Worm (Caenorhabditis elegans) whole organism, mixed stage, embryonic: ENCODE measurements around the gene EGAP9.3.

ENCODE experiments used
- lin-32 ChIP-seq: fragments of 200-800 bp; sonication (Bioruptor generic); optimal IDR thresholded peaks from 2 replicates; lab custom pipeline; 2018; ENCODE audit warnings: mild to moderate bottlenecking, missing genetic modification characterization, missing compliant biosample characterization
- mep-1 ChIP-seq: fragments of 150-350 bp; optimal IDR thresholded peaks from 2 replicates; lab custom pipeline; 2017; ENCODE audit warnings: missing biosample characterization, missing genetic modification reagents, missing genetic modification characterization, inconsistent platforms
- nhr-2 ChIP-seq: fragments of 150-350 bp; optimal IDR thresholded peaks from 2 replicates; lab custom pipeline; 2014; ENCODE audit warnings: missing biosample characterization, missing genetic modification characterization
- nhr-237 ChIP-seq: fragments of 150-350 bp; optimal IDR thresholded peaks from 2 replicates; lab custom pipeline; 2014; ENCODE audit warnings: missing biosample characterization, missing genetic modification characterization
- nhr-76 ChIP-seq: sonication (generic microtip); optimal IDR thresholded peaks from 2 replicates; lab custom pipeline; 2017; ENCODE audit warnings: missing biosample characterization, missing genetic modification characterization
- pha-4 ChIP-seq: fragments of 150-350 bp; optimal IDR thresholded peaks from 2 replicates; lab custom pipeline; 2018; ENCODE audit warnings: missing biosample characterization, missing genetic modification reagents, missing genetic modification characterization
- snpc-4 ChIP-seq: fragments of 150-350 bp; optimal IDR thresholded peaks from 2 replicates; lab custom pipeline; 2014; ENCODE audit warnings: missing biosample characterization, missing genetic modification characterization

- TF ChIP-seq nhr-2 (tag; lab: Kevin White, UChicago) (no peak), mep-1 (tag; lab: Kevin White, UChicago) (no peak), nhr-76 (tag; lab: Kevin White, UChicago) (no peak), pha-4 (tag; lab: Kevin White, UChicago) (no peak), snpc-4 (tag; lab: Kevin White, UChicago) (no peak), nhr-237 (tag; lab: Kevin White, UChicago) (no peak), lin-32 (GFP tag; lab: Kevin White, UChicago) (no peak)
These were observed 10.4 kb upstream of the EGAP9.3 start, which contains the start of gene ZK1055.2 for ce11 chrV:6590283-6590682.
